Worm (Caenorhabditis elegans): Measurements from ENCODE around the gene C40A11.3.
"Not testable (repeated sequence)": the region's sequence is repeated elsewhere in the genome, so short reads cannot be mapped to it uniquely, and the experiment has no call there.

The C40A11.3 gene

ce11 chrII:2152455-2152854 is 11.5 kb downstream of the C40A11.3 start:
- TF ChIP-seq elt-2 (tag; optimal IDR thresholded peaks at IDR 0.05) = peak; percentile 38
- no peak for TF ChIP-seq sptf-1 (tag; optimal IDR thresholded peaks at IDR 0.05)
- TF ChIP-seq efl-1 (optimal IDR thresholded peaks at IDR 0.05) = no peak
- TF ChIP-seq efl-1 (GFP tag; optimal IDR thresholded peaks at IDR 0.05 in 1 of 2) = peak in 1 of 2 experiments; percentile 70

DNA sequence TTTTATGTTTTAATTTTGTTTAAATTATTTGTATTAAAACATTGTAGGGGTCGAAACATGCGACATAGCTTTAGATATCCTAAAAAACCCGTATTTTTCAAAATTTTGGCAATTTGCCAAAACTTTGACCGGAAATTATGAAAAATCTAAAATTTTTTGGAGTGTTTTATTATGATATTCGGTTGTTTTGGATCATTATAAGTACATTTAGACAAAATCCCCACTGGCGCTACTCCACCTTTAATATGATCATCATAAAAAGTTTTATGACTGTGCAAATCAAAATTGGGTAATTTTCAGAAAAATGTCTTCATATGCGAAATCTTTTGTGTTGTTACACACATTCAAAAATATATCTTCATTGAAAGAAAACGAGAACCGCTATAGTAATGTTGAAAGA is 12.8 kb downstream of the C40A11.3 start, which contains the start of gene math-18:
Gene math-18, plus strand, starts transcription at position 301 of the 400 bp plus-strand sequence.
- TF ChIP-seq sptf-1, tlp-1, tbx-2 (tag; optimal IDR thresholded peaks at IDR 0.05): not testable (repeated sequence)

- not testable (repeated sequence) for TF ChIP-seq zip-4 (GFP tag; optimal IDR thresholded peaks at IDR 0.05); dpl-1 (GFP tag; optimal IDR thresholded peaks at IDR 0.05); pqm-1 (tag; optimal IDR thresholded peaks at IDR 0.05)
Measured at ce11 chrII:2163370-2163882, 22.5 kb downstream of the C40A11.3 start, which contains the start of gene C33C12.11. C33C12.11 (minus strand) TSS chrII:2163832.

- TF ChIP-seq mep-1 (tag; optimal IDR thresholded peaks at IDR 0.05) = no peak
- no peak for TF ChIP-seq snu-23 (GFP tag; optimal IDR thresholded peaks at IDR 0.05)
- no peak for TF ChIP-seq nhr-71 (tag; optimal IDR thresholded peaks at IDR 0.05)
- TF ChIP-seq irx-1 (tag; optimal IDR thresholded peaks at IDR 0.05) = no peak
- TF ChIP-seq ces-1 (GFP tag; optimal IDR thresholded peaks at IDR 0.05) = no peak
- no peak for TF ChIP-seq vab-15 (tag; optimal IDR thresholded peaks at IDR 0.05)
- TF ChIP-seq lin-13 (GFP tag; optimal IDR thresholded peaks at IDR 0.05) = no peak
Measured at ce11 chrII:2166376-2166775, 25.5 kb downstream of the C40A11.3 start, which contains the start of gene C33C12.4. C33C12.4 (minus strand) TSS chrII:2166476.

- TF ChIP-seq F16B12.6 (tag; optimal IDR thresholded peaks at IDR 0.05) (no peak), nhr-47 (tag; optimal IDR thresholded peaks at IDR 0.05) (no peak), nhr-85 (tag) (no peak), lir-3 (tag; optimal IDR thresholded peaks at IDR 0.05; ENCODE audit: poor library complexity) (no peak), isw-1 (GFP tag; IDR thresholded peaks at IDR 0.05) (no peak), jun-1 (tag; optimal IDR thresholded peaks at IDR 0.05) (no peak), fkh-8 (tag; optimal IDR thresholded peaks at IDR 0.05) (no peak), ceh-82 (tag; optimal IDR thresholded peaks at IDR 0.05) (no peak), vab-15 (tag; optimal IDR thresholded peaks at IDR 0.05) (no peak), sup-37 (GFP tag; optimal IDR thresholded peaks at IDR 0.05) (no peak), unc-30 (tag; optimal IDR thresholded peaks at IDR 0.05) (no peak), unc-98 (GFP tag; IDR thresholded peaks at IDR 0.05) (no peak), dpl-1 (GFP tag; optimal IDR thresholded peaks at IDR 0.05) (no peak), efl-1 (optimal IDR thresholded peaks at IDR 0.05) (no peak), efl-1 (GFP tag; optimal IDR thresholded peaks at IDR 0.05 in 1 of 2) (no peak), sptf-1 (tag; optimal IDR thresholded peaks at IDR 0.05) (no peak)
Measured at ce11 chrII:2168374-2168773, 27.5 kb downstream of the C40A11.3 start, which contains the start of gene fbxb-38. fbxb-38 (minus strand) TSS chrII:2168763.

ce11 chrII:2170085-2170484 is 29.2 kb downstream of the C40A11.3 start, which contains the start of gene C33C12.12:
C33C12.12 (minus strand) TSS chrII:2170185.
- TF ChIP-seq lin-15B (tag; optimal IDR thresholded peaks at IDR 0.05) = no peak
- no peak for TF ChIP-seq nhr-11 (tag; optimal IDR thresholded peaks at IDR 0.05)
- TF ChIP-seq ceh-63 (GFP tag; optimal IDR thresholded peaks at IDR 0.05) = no peak
- no peak for TF ChIP-seq blmp-1 (tag; optimal IDR thresholded peaks at IDR 0.05)
- TF ChIP-seq ets-5 (GFP tag; IDR thresholded peaks at IDR 0.05) = no peak
- TF ChIP-seq fkh-10 (GFP tag; optimal IDR thresholded peaks at IDR 0.05) = no peak
- no peak for TF ChIP-seq jun-1 (tag; optimal IDR thresholded peaks at IDR 0.05)
- TF ChIP-seq isw-1 (GFP tag; IDR thresholded peaks at IDR 0.05) = no peak
- no peak for TF ChIP-seq skn-1 (tag; optimal IDR thresholded peaks at IDR 0.05)
- TF ChIP-seq unc-30 (tag; optimal IDR thresholded peaks at IDR 0.05) = no peak
